Worm (Caenorhabditis elegans): ENCODE measurements around the gene Y102A5C.40.

Gene Y102A5C.40

ce11 chrV:17022100-17022499, 35.2 kb upstream of the Y102A5C.40 start:
- peak; percentile 24 for TF ChIP-seq nhr-85 (tag)

ce11 chrV:17021361-17021760, 34.4 kb upstream of the Y102A5C.40 start, which contains the start of gene F49H6.12:
TSS of gene F49H6.12 (minus strand) at chrV:17021461.
- no peak for TF ChIP-seq egl-13 (tag; optimal IDR thresholded peaks at IDR 0.05)
- no peak for TF ChIP-seq aha-1 (tag; optimal IDR thresholded peaks at IDR 0.05)
- no peak for TF ChIP-seq F16B12.6 (tag; optimal IDR thresholded peaks at IDR 0.05)
- TF ChIP-seq tbx-2 (tag; optimal IDR thresholded peaks at IDR 0.05) = no peak
- TF ChIP-seq fos-1 (tag; optimal IDR thresholded peaks at IDR 0.05) = no peak
- TF ChIP-seq mep-1 (tag; optimal IDR thresholded peaks at IDR 0.05) = no peak
- no peak for TF ChIP-seq C04F5.9 (tag; optimal IDR thresholded peaks at IDR 0.05)
- TF ChIP-seq unc-62 (GFP tag; optimal IDR thresholded peaks at IDR 0.05) = no peak
- no peak for TF ChIP-seq ceh-63 (GFP tag; optimal IDR thresholded peaks at IDR 0.05)
- TF ChIP-seq sup-37 (GFP tag; optimal IDR thresholded peaks at IDR 0.05) = no peak
- no peak for TF ChIP-seq unc-30 (tag; optimal IDR thresholded peaks at IDR 0.05)
- TF ChIP-seq nhr-237 (tag; optimal IDR thresholded peaks at IDR 0.05) = no peak

ce11 chrV:17019690-17020089, 32.8 kb upstream of the Y102A5C.40 start, which contains the start of gene F49H6.17:
TSS of gene F49H6.17 (plus strand) at chrV:17019990.
- no peak for TF ChIP-seq pax-3 (tag; optimal IDR thresholded peaks at IDR 0.05)
- no peak for TF ChIP-seq hpl-2 (GFP tag; optimal IDR thresholded peaks at IDR 0.05)

DNA sequence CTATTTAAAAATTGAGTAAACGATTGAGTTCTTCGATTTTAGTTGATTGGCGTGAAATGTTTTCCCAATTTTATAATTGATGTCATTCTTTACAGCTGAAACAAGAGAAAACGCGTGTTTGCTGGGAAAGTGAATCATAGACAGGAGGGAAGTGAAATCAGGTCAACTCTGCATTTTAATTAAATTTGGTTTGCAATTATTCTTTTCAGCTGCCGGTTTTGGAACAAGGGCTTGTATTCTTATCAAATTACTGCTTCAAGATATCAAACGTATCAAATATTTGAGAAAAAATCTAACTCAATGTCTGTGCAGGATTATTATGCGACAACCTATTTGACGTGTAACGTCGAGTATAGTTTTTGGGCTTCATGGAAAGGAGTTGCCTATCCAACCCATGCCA, 29.9 kb upstream of the Y102A5C.40 start, which contains the start of gene srh-97:
TSS of gene srh-97 (plus strand) at position 301 of the 400 bp plus-strand sequence.
- TF ChIP-seq hlh-4 (tag; optimal IDR thresholded peaks at IDR 0.05) = peak; percentile 25
- TF ChIP-seq nhr-90 (tag; optimal IDR thresholded peaks at IDR 0.05; ENCODE audit: poor library complexity) = no peak

DNA sequence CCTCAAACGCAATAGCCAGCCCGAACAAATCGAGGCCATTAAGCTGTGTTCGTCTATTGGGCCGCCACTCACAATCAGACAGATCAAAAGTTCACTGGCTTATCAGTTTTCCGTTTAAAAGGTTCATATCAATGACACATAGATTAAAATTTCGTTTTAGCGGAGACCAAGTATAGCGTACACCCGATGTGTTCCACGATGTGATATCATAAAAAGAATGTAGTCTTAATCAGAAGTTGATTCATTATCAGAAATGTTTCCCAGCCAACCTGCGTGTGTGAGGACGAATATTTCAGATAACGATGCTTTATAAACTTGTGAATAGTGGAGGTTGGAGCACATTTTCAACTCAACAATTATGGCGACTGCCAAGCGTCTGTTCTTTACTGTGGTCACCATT, 27.1 kb upstream of the Y102A5C.40 start, which contains the start of gene clc-13:
TSS of gene clc-13 (plus strand) at position 359 of the 400 bp plus-strand sequence.
- TF ChIP-seq efl-1 (optimal IDR thresholded peaks at IDR 0.05) (no peak), efl-1 (GFP tag; optimal IDR thresholded peaks at IDR 0.05 in 1 of 2) (peak in 1 of 2 experiments; percentile 42), lin-14 (GFP tag; optimal IDR thresholded peaks at IDR 0.05) (no peak), jun-1 (tag; optimal IDR thresholded peaks at IDR 0.05) (peak; percentile 57), nhr-20 (tag; optimal IDR thresholded peaks at IDR 0.05) (peak; percentile 75), elt-2 (tag; optimal IDR thresholded peaks at IDR 0.05) (peak; percentile 98)

DNA sequence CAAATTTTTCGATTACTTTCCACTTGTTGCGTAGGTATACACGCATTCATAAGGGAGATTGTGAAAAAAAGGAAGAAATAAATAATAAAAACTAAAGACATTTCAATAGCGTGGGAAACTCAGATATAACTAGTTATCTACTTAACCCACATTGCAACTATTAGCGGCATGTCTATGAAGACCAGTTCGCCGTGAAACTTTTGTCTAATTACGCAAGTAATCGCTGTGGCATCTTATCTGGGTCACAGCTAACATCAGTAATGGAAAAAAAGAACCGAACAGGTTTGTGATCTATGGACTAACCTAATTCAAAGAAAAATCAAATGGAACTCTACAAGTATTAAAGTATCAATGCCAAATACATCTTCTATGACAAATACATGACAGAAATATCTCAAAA, 26.3 kb upstream of the Y102A5C.40 start, which contains the start of gene clec-241:
TSS of gene clec-241 (minus strand) at position 101 of the 400 bp plus-strand sequence.
- TF ChIP-seq rnt-1 (tag; optimal IDR thresholded peaks at IDR 0.05) = no peak
- no peak for TF ChIP-seq fkh-10 (GFP tag; optimal IDR thresholded peaks at IDR 0.05)
- TF ChIP-seq ama-1 (optimal IDR thresholded peaks at IDR 0.05) = no peak
- no peak for TF ChIP-seq unc-86 (tag; optimal IDR thresholded peaks at IDR 0.05)
- no peak for TF ChIP-seq nhr-47 (tag; optimal IDR thresholded peaks at IDR 0.05)
- no peak for TF ChIP-seq aha-1 (tag; optimal IDR thresholded peaks at IDR 0.05)
- no peak for TF ChIP-seq egl-27 (tag; optimal IDR thresholded peaks at IDR 0.05)
- TF ChIP-seq fkh-8 (tag; optimal IDR thresholded peaks at IDR 0.05) = no peak
- TF ChIP-seq irx-1 (tag; optimal IDR thresholded peaks at IDR 0.05) = no peak
- TF ChIP-seq ztf-11 (tag; optimal IDR thresholded peaks at IDR 0.05) = no peak
- no peak for TF ChIP-seq lir-3 (tag; optimal IDR thresholded peaks at IDR 0.05; ENCODE audit: poor library complexity)
- TF ChIP-seq efl-3 (GFP tag; optimal IDR thresholded peaks at IDR 0.05) = no peak
- no peak for TF ChIP-seq nhr-90 (tag; optimal IDR thresholded peaks at IDR 0.05; ENCODE audit: poor library complexity)
- TF ChIP-seq C34B4.2 (tag; optimal IDR thresholded peaks at IDR 0.05) = no peak
- TF ChIP-seq lin-15B (tag; optimal IDR thresholded peaks at IDR 0.05) = no peak

Data from whole organism, L1 larva.